Worm (Caenorhabditis elegans) whole organism, dauer: Measurements from ENCODE around the gene srbc-6.

Experiments used
- unc-62 ChIP-seq: sonication (generic microtip); optimal IDR thresholded peaks from 2 replicates; lab custom pipeline; 2017; ENCODE audit warnings: missing biosample characterization, missing genetic modification reagents, missing genetic modification characterization

srbc-6 gene

DNA sequence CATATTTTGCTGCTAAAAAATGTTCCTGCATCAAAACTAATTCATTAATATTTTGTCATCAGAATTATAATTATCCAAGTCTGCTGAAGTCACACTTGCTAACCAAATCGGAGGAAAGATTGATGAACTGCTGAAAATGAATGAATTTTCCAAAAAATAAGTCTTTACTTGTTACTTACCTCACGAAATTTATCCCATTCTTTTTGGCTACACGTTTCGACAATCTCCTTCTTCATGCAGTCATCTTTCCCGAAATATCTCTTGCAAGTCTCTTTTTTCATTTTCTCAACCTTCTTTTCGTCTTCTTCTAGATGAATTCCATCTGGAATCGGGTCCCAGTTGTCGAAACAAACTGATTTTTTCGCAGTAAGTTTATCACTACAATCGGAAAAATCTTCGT lies 11.6 kb upstream of the srbc-6 start:
- no peak for TF ChIP-seq unc-62 (GFP tag; lab: Kevin White, UChicago)

ce11 chrV:3159252-3159651 lies 10.7 kb upstream of the srbc-6 start, which contains the start of gene C36C5.12:
Gene C36C5.12, minus strand, starts transcription at chrV:3159352.
- TF ChIP-seq unc-62 (GFP tag; lab: Kevin White, UChicago), result no peak

DNA sequence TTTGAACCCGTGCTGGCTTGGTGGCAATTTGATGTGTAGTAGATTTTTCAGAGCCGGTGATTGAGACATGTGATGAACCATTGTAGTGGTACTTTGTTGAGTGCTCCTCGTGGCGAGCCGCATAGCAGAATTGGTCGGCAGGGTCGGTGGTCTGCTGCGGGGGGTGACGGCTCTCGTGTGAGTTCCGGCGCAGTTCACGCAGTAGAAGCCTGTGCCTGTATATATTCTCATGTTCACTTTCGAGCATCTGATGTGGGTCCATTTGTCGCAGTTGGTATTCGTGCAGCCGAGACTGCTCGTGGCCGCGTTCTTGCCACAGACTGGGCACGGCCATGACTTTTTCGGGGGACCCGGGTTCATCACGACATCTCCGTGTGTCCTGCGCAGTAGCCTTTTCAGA lies 7.6 kb upstream of the srbc-6 start:
- no peak for TF ChIP-seq unc-62 (GFP tag; lab: Kevin White, UChicago)

- no peak for TF ChIP-seq unc-62 (GFP tag; lab: Kevin White, UChicago)
These were observed 6.8 kb upstream of the srbc-6 start for ce11 chrV:3163143-3163542.

DNA sequence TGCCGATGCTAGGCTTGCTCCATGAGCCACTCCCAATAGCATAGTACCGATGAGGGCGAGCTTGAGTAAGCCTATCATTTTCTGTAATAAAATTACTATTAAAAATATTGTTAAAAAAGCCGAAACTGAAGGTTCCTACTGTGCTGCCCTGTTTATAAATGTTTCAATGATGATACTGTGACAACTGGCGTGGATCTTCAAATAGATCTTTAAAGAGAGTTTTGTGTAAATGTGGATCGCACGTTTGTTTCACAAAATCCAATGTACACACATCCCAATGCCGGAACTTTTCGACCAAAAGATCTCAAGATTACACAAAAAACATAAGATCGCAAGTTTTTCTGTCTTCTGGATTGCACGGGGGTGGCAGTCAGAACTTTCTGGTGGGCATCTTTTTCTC lies 4.5 kb upstream of the srbc-6 start, which contains the start of gene C36C5.14:
C36C5.14 (minus strand) TSS at position 101 of the 400 bp plus-strand sequence.
- TF ChIP-seq unc-62 (GFP tag; lab: Kevin White, UChicago), result no peak

DNA sequence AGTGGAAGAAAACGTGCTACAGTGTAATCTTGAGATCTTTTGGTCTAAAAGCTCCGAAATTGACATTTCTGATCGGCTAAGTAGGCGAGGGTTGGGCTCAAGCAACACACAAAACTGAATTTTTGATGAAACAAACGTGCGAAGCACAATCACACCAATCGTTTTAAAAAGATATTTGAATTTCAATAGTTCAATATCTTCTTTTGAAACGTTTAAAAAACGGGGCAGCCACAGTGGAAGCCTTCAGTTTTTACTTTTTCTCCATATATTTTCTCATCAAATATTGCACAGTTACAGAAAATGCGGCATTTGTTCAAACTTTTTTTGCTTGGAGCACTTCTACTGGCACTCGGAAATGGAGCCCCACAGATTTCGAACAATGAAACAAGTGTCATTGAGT lies 3.7 kb upstream of the srbc-6 start, which contains the start of gene C36C5.4:
C36C5.4 (plus strand) TSS at position 301 of the 400 bp plus-strand sequence.
- TF ChIP-seq unc-62 (GFP tag; lab: Kevin White, UChicago), result no peak

ce11 chrV:3168650-3169049 lies 1.3 kb upstream of the srbc-6 start, which contains the start of gene C36C5.15:
Gene C36C5.15, minus strand, starts transcription at chrV:3168750.
- no peak for TF ChIP-seq unc-62 (GFP tag; lab: Kevin White, UChicago)

DNA sequence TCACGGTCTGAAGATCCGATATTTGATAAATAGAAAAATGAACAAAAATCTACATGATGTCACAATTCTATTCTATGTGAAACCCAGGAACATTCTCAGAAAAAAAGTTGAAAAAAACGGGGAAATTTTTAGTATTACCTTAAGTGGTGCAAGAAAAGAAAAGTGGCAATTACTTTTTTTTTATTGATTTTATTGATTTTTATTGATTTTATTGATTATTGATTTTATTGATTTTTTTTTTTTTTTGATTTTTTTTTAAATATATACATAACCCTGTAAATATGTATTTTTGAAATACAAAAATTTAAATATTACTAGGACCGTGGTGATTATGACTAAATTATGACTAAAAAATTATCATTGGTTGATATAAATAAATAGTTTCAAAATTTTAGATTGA lies 1.7 kb downstream of the srbc-6 start:
- no peak for TF ChIP-seq unc-62 (GFP tag; lab: Kevin White, UChicago)

- TF ChIP-seq unc-62 (GFP tag; lab: Kevin White, UChicago), result no peak
These were observed 6.2 kb downstream of the srbc-6 start, which contains the start of gene srab-8 for ce11 chrV:3176161-3176560. Gene srab-8, plus strand, starts transcription at chrV:3176461.

DNA sequence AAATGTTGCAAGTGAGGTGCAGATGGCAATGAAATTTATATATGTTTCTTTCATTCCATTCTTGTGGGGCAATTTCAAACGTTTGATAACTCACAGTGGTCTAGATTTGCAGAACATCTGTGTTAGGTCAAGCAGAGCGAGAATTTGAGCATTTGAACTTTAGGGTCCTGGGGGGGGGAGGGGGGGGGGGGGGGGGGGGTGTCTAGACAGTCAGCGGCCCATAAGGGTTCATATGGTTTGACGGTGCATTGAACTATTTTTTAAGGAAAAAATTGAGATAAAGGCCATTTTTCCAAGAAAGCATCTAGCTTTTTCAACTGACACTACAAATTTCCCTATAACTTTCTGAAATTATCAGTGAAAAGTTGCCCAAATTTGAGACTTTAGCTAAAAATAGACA lies 15.9 kb downstream of the srbc-6 start:
- TF ChIP-seq unc-62 (GFP tag; lab: Kevin White, UChicago), result no peak

DNA sequence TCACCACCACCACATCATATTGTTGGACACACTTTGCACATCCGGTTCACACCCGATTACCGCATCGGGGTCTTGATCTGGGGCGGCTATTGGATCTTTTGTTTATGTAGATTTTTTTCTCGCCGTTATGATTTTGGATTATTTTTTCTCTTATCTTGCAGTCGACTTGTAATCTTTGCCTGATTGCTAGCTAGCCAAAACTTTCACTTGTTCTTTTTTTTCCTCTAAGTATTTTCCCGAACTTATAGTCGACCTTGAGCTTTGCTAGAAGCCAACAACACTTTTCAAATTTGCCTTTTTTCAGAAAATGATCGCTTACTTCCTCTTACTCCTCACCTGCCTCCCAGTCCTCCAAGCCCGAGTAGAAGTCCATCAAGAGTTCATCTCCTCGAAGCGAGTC lies 18.1 kb downstream of the srbc-6 start, which contains the start of gene lag-2:
lag-2 (plus strand) TSS at position 301 of the 400 bp plus-strand sequence.
- TF ChIP-seq unc-62 (GFP tag; lab: Kevin White, UChicago), result no peak

ce11 chrV:3193091-3193608 lies 23.2 kb downstream of the srbc-6 start, which contains the start of the genes Y73C8B.3 and Y73C8B.9:
Gene Y73C8B.3, minus strand, starts transcription at chrV:3193237.
Gene Y73C8B.9, plus strand, starts transcription at chrV:3193558.
- no peak for TF ChIP-seq unc-62 (GFP tag; lab: Kevin White, UChicago)

ce11 chrV:3194952-3195450 lies 25.1 kb downstream of the srbc-6 start, which contains the start of gene Y73C8B.2:
Gene Y73C8B.2, minus strand, starts transcription at chrV:3195002.
- no peak for TF ChIP-seq unc-62 (GFP tag; lab: Kevin White, UChicago)

ce11 chrV:3195814-3196213 lies 25.9 kb downstream of the srbc-6 start:
- no peak for TF ChIP-seq unc-62 (GFP tag; lab: Kevin White, UChicago)

- TF ChIP-seq unc-62 (GFP tag; lab: Kevin White, UChicago), result no peak
These were observed 26.9 kb downstream of the srbc-6 start, which contains the start of the genes Y73C8B.1 and Y73C8B.5 for ce11 chrV:3196832-3197329. Gene Y73C8B.1, minus strand, starts transcription at chrV:3196882. Gene Y73C8B.5, plus strand, starts transcription at chrV:3197268.

DNA sequence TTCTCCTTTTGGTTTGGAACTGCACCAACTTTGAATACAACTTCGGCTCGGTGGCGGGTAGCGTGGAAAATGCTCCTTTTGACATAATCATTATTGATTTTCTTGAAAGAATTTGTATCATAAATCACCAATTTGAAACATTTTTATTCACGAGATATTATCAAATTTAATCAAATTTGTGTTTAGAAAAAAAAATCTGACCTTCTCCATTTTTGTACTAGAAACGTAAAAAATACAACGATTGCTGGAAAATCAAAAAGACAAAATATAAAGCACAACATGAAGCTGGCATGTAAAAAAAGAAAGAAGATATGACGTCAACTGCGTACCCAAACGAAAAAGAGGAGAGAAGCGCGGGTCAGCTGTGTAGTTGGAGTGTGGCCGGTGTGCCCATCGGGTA lies 30.4 kb downstream of the srbc-6 start, which contains the start of gene K08D9.4:
K08D9.4 (minus strand) TSS at position 101 of the 400 bp plus-strand sequence.
- no peak for TF ChIP-seq unc-62 (GFP tag; lab: Kevin White, UChicago)
